Fruit fly (Drosophila melanogaster): ENCODE data around the gene CG31198.

Gene CG31198

DNA sequence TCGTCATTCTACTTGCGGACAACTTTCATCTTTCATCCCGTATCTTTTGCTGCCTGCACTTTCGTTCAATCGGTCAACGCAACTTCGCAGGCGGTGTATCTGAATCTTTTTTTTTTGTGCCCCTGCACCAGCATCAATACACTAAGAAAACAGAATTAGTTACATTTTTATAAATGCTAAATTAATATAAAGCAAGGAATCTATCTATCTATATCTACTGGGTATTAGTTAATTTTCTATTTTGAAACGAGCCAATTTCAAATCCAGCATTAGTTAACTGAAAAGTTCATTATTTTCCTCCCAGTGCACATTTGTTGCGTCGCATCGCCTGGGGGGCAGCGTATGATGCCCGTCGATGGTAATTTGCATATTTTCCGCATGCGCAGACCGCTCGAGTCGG is 21.2 kb upstream of the CG31198 start (continued):
- TF ChIP-seq Elba2 (GFP tag; optimal IDR thresholded peaks at IDR 0.05) (no peak), dmrt11E (tag; optimal IDR thresholded peaks at IDR 0.05) (peak; percentile 38), ara (GFP tag; IDR thresholded peaks at IDR 0.05) (peak; percentile 54; the same call in 1 of the 2 replicates), CG5245 (GFP tag; optimal IDR thresholded peaks at IDR 0.05) (peak; percentile 3), CG4820 (GFP tag; optimal IDR thresholded peaks at IDR 0.05) (no peak), gsb-n (tag; optimal IDR thresholded peaks at IDR 0.05) (no peak), Side (GFP tag; optimal IDR thresholded peaks at IDR 0.05) (no peak), Poxn (GFP tag; IDR thresholded peaks at IDR 0.05) (no peak), CG17912 (GFP tag; optimal IDR thresholded peaks at IDR 0.05) (no peak), CG31224 (GFP tag; IDR thresholded peaks at IDR 0.05) (no peak), CG11560 (tag; IDR thresholded peaks at IDR 0.05) (no peak), tap (tag; optimal IDR thresholded peaks at IDR 0.05) (no peak), hkb (optimal IDR thresholded peaks at IDR 0.05) (no peak), hkb (GFP tag; IDR thresholded peaks at IDR 0.05) (0 out of 2 replicates have a peak, but pooled peaks have one; percentile 16), CG17359 (tag; optimal IDR thresholded peaks at IDR 0.05) (no peak), Opbp (GFP tag; IDR thresholded peaks at IDR 0.05; ENCODE audit: partially characterized antibody) (no peak), Atf-2 (GFP tag; optimal IDR thresholded peaks at IDR 0.05) (no peak), CG4328 (GFP tag; optimal IDR thresholded peaks at IDR 0.05) (no peak), CG10979 (tag; optimal IDR thresholded peaks at IDR 0.05) (peak; percentile 44), odd (GFP tag; optimal IDR thresholded peaks at IDR 0.05) (no peak), Gsc (GFP tag; IDR thresholded peaks at IDR 0.05) (no peak), NC2α (GFP tag; optimal IDR thresholded peaks at IDR 0.05) (no peak), psq (GFP tag; optimal IDR thresholded peaks at IDR 0.05) (no peak), zen2 (GFP tag; IDR thresholded peaks at IDR 0.05; ENCODE audit: partially characterized antibody) (no peak), wor (GFP tag; IDR thresholded peaks at IDR 0.05) (peak; percentile 34; the same call in 1 of the 2 replicates), CG14710 (tag; optimal IDR thresholded peaks at IDR 0.05) (no peak), bcd (GFP tag; optimal IDR thresholded peaks at IDR 0.05) (no peak), CG7839 (tag; optimal IDR thresholded peaks at IDR 0.05) (peak; percentile 24), CG1832 (GFP tag; optimal IDR thresholded peaks at IDR 0.05) (no peak), hbn (GFP tag; IDR thresholded peaks at IDR 0.05; ENCODE audit: partially characterized antibody) (no peak), dati (GFP tag; IDR thresholded peaks at IDR 0.05) (no peak), Ssrp (tag; optimal IDR thresholded peaks at IDR 0.05) (peak; percentile 20), Rx (GFP tag; IDR thresholded peaks at IDR 0.05) (0 out of 2 replicates have a peak, but pooled peaks have one; percentile 22), grau (tag; optimal IDR thresholded peaks at IDR 0.05) (no peak), CG10366 (GFP tag; IDR thresholded peaks at IDR 0.05) (peak; percentile 25; the same call in 1 of the 2 replicates), da (GFP tag; optimal IDR thresholded peaks at IDR 0.05) (no peak), Lim3 (GFP tag; IDR thresholded peaks at IDR 0.05) (no peak), jumu (GFP tag; optimal IDR thresholded peaks at IDR 0.05) (no peak), HmgZ (tag; optimal IDR thresholded peaks at IDR 0.05) (no peak), Vsx1 (GFP tag; optimal IDR thresholded peaks at IDR 0.05) (no peak), CG1529 (GFP tag; optimal IDR thresholded peaks at IDR 0.05) (no peak), dpn (GFP tag; optimal IDR thresholded peaks at IDR 0.05) (peak in 1 of 2 experiments; percentile 0), CG12942 (GFP tag; optimal IDR thresholded peaks at IDR 0.05) (no peak), ap (GFP tag; IDR thresholded peaks at IDR 0.05) (no peak), cg (GFP tag; optimal IDR thresholded peaks at IDR 0.05) (no peak), sens-2 (GFP tag; IDR thresholded peaks at IDR 0.05) (no peak), Hr3 (GFP tag; optimal IDR thresholded peaks at IDR 0.05) (no peak), CG17568 (GFP tag; optimal IDR thresholded peaks at IDR 0.05) (no peak), chn (GFP tag; optimal IDR thresholded peaks at IDR 0.05) (no peak), CG32532 (GFP tag; IDR thresholded peaks at IDR 0.05) (no peak), ATbp (GFP tag; optimal IDR thresholded peaks at IDR 0.05) (no peak), CrebB (tag; optimal IDR thresholded peaks at IDR 0.05) (no peak)

Measured in whole organism, embryonic.